Fruit fly (Drosophila melanogaster): ENCODE data around the gene Tctp.

dm6 chr3R:11196648-11197388 is 13.2 kb upstream of the Tctp start:
- TF ChIP-seq CTCF (optimal IDR thresholded peaks at IDR 0.05) (no peak), CG8478 (optimal IDR thresholded peaks at IDR 0.05) (no peak)
